Fruit fly (Drosophila melanogaster) whole organism, embryonic: ENCODE measurements around the gene CG5435.
A peak's percentile ranks its signal among the peaks of the same experiment; 100 is the strongest.

Experiments used
- Aef1 ChIP-seq: fragments of 200-800 bp; sonication (Bioruptor generic); IDR thresholded peaks from 3 replicates; pipeline ENCODE4 v1.3.6; 2022; ENCODE audit warnings: missing biosample characterization, missing genetic modification characterization
- B-H2 ChIP-seq: fragments of 200-800 bp; sonication (Bioruptor generic); optimal IDR thresholded peaks from 2 replicates; lab custom pipeline; 2018; ENCODE audit warnings: missing biosample characterization, mild to moderate bottlenecking, missing genetic modification characterization
- Bgb ChIP-seq: fragments of 200-800 bp; sonication (Bioruptor generic); IDR thresholded peaks from 2 replicates; pipeline ENCODE4 v1.3.6; 2022; ENCODE audit warnings: missing biosample characterization, missing genetic modification characterization; ENCODE audit not compliant: partially characterized antibody
- CG10147 ChIP-seq: fragments of 200-800 bp; sonication (Bioruptor generic); optimal IDR thresholded peaks from 2 replicates; lab custom pipeline; 2019; ENCODE audit warnings: missing biosample characterization, mild to moderate bottlenecking, missing genetic modification characterization, moderate library complexity
- CG10274 ChIP-seq: fragments of 200-800 bp; sonication (Bioruptor generic); optimal IDR thresholded peaks from 3 replicates; lab custom pipeline; 2017; ENCODE audit warnings: missing biosample characterization, mild to moderate bottlenecking, missing genetic modification characterization
- CG10543 ChIP-seq: fragments of 200-800 bp; sonication (Bioruptor generic); optimal IDR thresholded peaks from 3 replicates; lab custom pipeline; 2017; ENCODE audit warnings: missing biosample characterization, mild to moderate bottlenecking, missing genetic modification characterization, moderate library complexity
- CG12769 ChIP-seq: fragments of 200-800 bp; sonication (Bioruptor generic); optimal IDR thresholded peaks from 2 replicates; lab custom pipeline; 2019; ENCODE audit warnings: missing biosample characterization, mild to moderate bottlenecking, missing genetic modification characterization, moderate library complexity
- CG14860 ChIP-seq: fragments of 200-800 bp; sonication (Bioruptor generic); IDR thresholded peaks from 3 replicates; pipeline ENCODE4 v1.3.6; 2022; ENCODE audit warnings: missing biosample characterization, missing genetic modification characterization; ENCODE audit not compliant: partially characterized antibody
- CG1529 ChIP-seq: fragments of 200-800 bp; sonication (Bioruptor generic); optimal IDR thresholded peaks from 3 replicates; lab custom pipeline; 2018; ENCODE audit warnings: missing biosample characterization, missing genetic modification characterization
- CG17361 ChIP-seq: fragments of 200-800 bp; sonication (Bioruptor generic); IDR thresholded peaks from 3 replicates; pipeline ENCODE4 v1.3.6; 2022; ENCODE audit warnings: missing biosample characterization, missing genetic modification characterization
- CG18599 ChIP-seq: fragments of 200-800 bp; sonication (Bioruptor generic); optimal IDR thresholded peaks from 3 replicates; lab custom pipeline; 2017; ENCODE audit warnings: missing biosample characterization, missing genetic modification characterization, mild to moderate bottlenecking, moderate library complexity, missing genetic modification reagents
- CG31441 ChIP-seq: fragments of 200-800 bp; sonication (Bioruptor generic); IDR thresholded peaks from 2 replicates; pipeline ENCODE4 v1.3.6; 2022; ENCODE audit warnings: missing biosample characterization, missing genetic modification characterization
- CG34376 ChIP-seq: fragments of 200-800 bp; sonication (Bioruptor generic); optimal IDR thresholded peaks from 2 replicates; lab custom pipeline; 2018; ENCODE audit warnings: missing biosample characterization, mild to moderate bottlenecking, missing genetic modification characterization
- CG3995 ChIP-seq: fragments of 200-800 bp; sonication (Bioruptor generic); optimal IDR thresholded peaks from 3 replicates; lab custom pipeline; 2016; ENCODE audit warnings: missing biosample characterization, missing genetic modification characterization
- CG42726 ChIP-seq: fragments of 200-800 bp; sonication (Bioruptor generic); IDR thresholded peaks from 2 replicates; pipeline ENCODE4 v1.3.6; 2022; ENCODE audit warnings: missing biosample characterization, missing genetic modification characterization; ENCODE audit not compliant: partially characterized antibody
- CG4328 ChIP-seq: fragments of 200-800 bp; sonication (Bioruptor generic); optimal IDR thresholded peaks from 3 replicates; lab custom pipeline; 2017; ENCODE audit warnings: missing biosample characterization, missing genetic modification reagents, missing genetic modification characterization
- CG4617 ChIP-seq: fragments of 200-800 bp; sonication (Bioruptor generic); optimal IDR thresholded peaks from 3 replicates; lab custom pipeline; 2016; ENCODE audit warnings: missing biosample characterization, missing genetic modification characterization, borderline replicate concordance
- CG4730 ChIP-seq: fragments of 200-800 bp; sonication (Bioruptor generic); IDR thresholded peaks from 2 replicates; pipeline ENCODE4 v1.3.6; 2022; ENCODE audit warnings: missing biosample characterization, missing genetic modification characterization
- CG5180 ChIP-seq: fragments of 200-800 bp; sonication (Bioruptor generic); optimal IDR thresholded peaks from 3 replicates; lab custom pipeline; 2017; ENCODE audit warnings: missing biosample characterization, missing genetic modification characterization, mild to moderate bottlenecking, moderate library complexity, missing genetic modification reagents
- CG8359 ChIP-seq: fragments of 200-800 bp; sonication (Bioruptor generic); optimal IDR thresholded peaks from 2 replicates; lab custom pipeline; 2017; ENCODE audit warnings: missing biosample characterization, mild to moderate bottlenecking, missing genetic modification characterization, borderline replicate concordance
- CG8765 ChIP-seq: fragments of 200-800 bp; sonication (Bioruptor generic); IDR thresholded peaks from 2 replicates; pipeline ENCODE4 v1.3.6; 2022; ENCODE audit warnings: missing biosample characterization, missing genetic modification characterization
- CG8924 ChIP-seq: fragments of 200-800 bp; optimal IDR thresholded peaks from 3 replicates; lab custom pipeline; 2019; ENCODE audit warnings: missing biosample characterization, mild to moderate bottlenecking, missing genetic modification characterization, moderate library complexity
- CG8944 ChIP-seq: fragments of 200-800 bp; sonication (Bioruptor generic); optimal IDR thresholded peaks from 3 replicates; lab custom pipeline; 2016; ENCODE audit warnings: missing biosample characterization, missing genetic modification characterization
- CG9215 ChIP-seq: fragments of 200-800 bp; sonication (Bioruptor generic); IDR thresholded peaks from 2 replicates; pipeline ENCODE4 v1.3.6; 2022; ENCODE audit warnings: missing biosample characterization, missing genetic modification characterization
- CTCF ChIP-seq: fragments of 200-800 bp; sonication (Bioruptor generic); optimal IDR thresholded peaks from 2 replicates; lab custom pipeline; 2017; ENCODE audit warnings: missing biosample characterization, mild to moderate bottlenecking, missing genetic modification characterization, moderate library complexity
- Dip2 ChIP-seq: fragments of 200-800 bp; sonication (Bioruptor generic); IDR thresholded peaks from 2 replicates; pipeline ENCODE4 v1.3.6; 2022; ENCODE audit warnings: missing biosample characterization, missing genetic modification characterization
- Elba2 ChIP-seq: fragments of 200-800 bp; sonication (Bioruptor generic); optimal IDR thresholded peaks from 3 replicates; lab custom pipeline; 2016; ENCODE audit warnings: missing biosample characterization, missing genetic modification characterization
- Hmr ChIP-seq: fragments of 200-800 bp; sonication (Bioruptor generic); optimal IDR thresholded peaks from 3 replicates; lab custom pipeline; 2017; ENCODE audit warnings: mild to moderate bottlenecking, missing biosample characterization, missing genetic modification reagents, missing genetic modification characterization
- Hmx ChIP-seq: fragments of 200-800 bp; sonication (Bioruptor generic); optimal IDR thresholded peaks from 2 replicates; lab custom pipeline; 2016; ENCODE audit warnings: missing biosample characterization, missing genetic modification characterization
- Jarid2 ChIP-seq: fragments of 200-800 bp; sonication (Bioruptor generic); optimal IDR thresholded peaks from 3 replicates; lab custom pipeline; 2017; ENCODE audit warnings: mild to moderate bottlenecking, missing biosample characterization, missing genetic modification reagents, missing genetic modification characterization
- Kr ChIP-seq: fragments of 200-800 bp; sonication (Bioruptor generic); optimal IDR thresholded peaks from 2 replicates; lab custom pipeline; 2017; ENCODE audit warnings: missing biosample characterization, mild to moderate bottlenecking, missing genetic modification characterization
- Lim3 ChIP-seq: fragments of 200-800 bp; sonication (Bioruptor generic); IDR thresholded peaks from 2 replicates; pipeline ENCODE4 v1.3.6; 2022; ENCODE audit warnings: missing biosample characterization, missing genetic modification characterization
- Lpt ChIP-seq: fragments of >200 bp; optimal IDR thresholded peaks from 2 replicates; lab custom pipeline; 2018; ENCODE audit warnings: missing biosample characterization, missing genetic modification characterization
- Optix ChIP-seq: fragments of 200-800 bp; sonication (Bioruptor generic); IDR thresholded peaks from 3 replicates; pipeline ENCODE4 v1.3.6; 2022; ENCODE audit warnings: missing biosample characterization, missing genetic modification characterization
- Rfx ChIP-seq: fragments of 200-800 bp; sonication (Bioruptor generic); IDR thresholded peaks from 2 replicates; pipeline ENCODE4 v1.3.6; 2022; ENCODE audit warnings: missing biosample characterization, missing genetic modification characterization
- Side ChIP-seq: fragments of 200-800 bp; sonication (Bioruptor generic); optimal IDR thresholded peaks from 2 replicates; lab custom pipeline; 2016; ENCODE audit warnings: missing biosample characterization, missing genetic modification characterization
- Usf ChIP-seq: fragments of 200-800 bp; sonication (Bioruptor generic); optimal IDR thresholded peaks from 2 replicates; lab custom pipeline; 2017; ENCODE audit warnings: missing genotype, missing biosample characterization, missing genetic modification characterization
- danr ChIP-seq: fragments of 200-800 bp; sonication (Bioruptor generic); IDR thresholded peaks from 2 replicates; pipeline ENCODE4 v1.3.6; 2022; ENCODE audit warnings: missing biosample characterization, missing genetic modification characterization
- dm ChIP-seq: fragments of 200-800 bp; sonication (Bioruptor generic); optimal IDR thresholded peaks from 3 replicates; lab custom pipeline; 2016; ENCODE audit warnings: missing biosample characterization, missing genetic modification characterization
- dmrt11E ChIP-seq: fragments of 200-800 bp; sonication (Bioruptor generic); optimal IDR thresholded peaks from 3 replicates; lab custom pipeline; 2018; ENCODE audit warnings: missing biosample characterization, mild to moderate bottlenecking, missing genetic modification characterization, moderate library complexity
- ems ChIP-seq: fragments of 200-800 bp; sonication (Bioruptor generic); optimal IDR thresholded peaks from 3 replicates; lab custom pipeline; 2016; ENCODE audit warnings: missing biosample characterization, missing genetic modification characterization
- esg ChIP-seq: fragments of 200-800 bp; sonication (Bioruptor generic); conservative IDR thresholded peaks from 2 replicates; pipeline ENCODE4 v1.3.6; 2022; ENCODE audit warnings: missing biosample characterization, missing genetic modification characterization
- h ChIP-seq: fragments of >200 bp; optimal IDR thresholded peaks from 2 replicates; lab custom pipeline; 2017
- ken ChIP-seq: fragments of 200-800 bp; sonication (Bioruptor generic); IDR thresholded peaks from 3 replicates; pipeline ENCODE4 v1.3.6; 2022; ENCODE audit warnings: missing biosample characterization, missing genetic modification characterization
- psq ChIP-seq: fragments of 200-800 bp; sonication (Bioruptor generic); optimal IDR thresholded peaks from 2 replicates; lab custom pipeline; 2017; ENCODE audit warnings: missing biosample characterization, missing genetic modification characterization
- seq ChIP-seq: fragments of 200-800 bp; sonication (Bioruptor generic); IDR thresholded peaks from 2 replicates; pipeline ENCODE4 v1.3.6; 2022; ENCODE audit warnings: missing biosample characterization, missing genetic modification characterization
- sqz ChIP-seq: fragments of 200-800 bp; sonication (Bioruptor generic); optimal IDR thresholded peaks from 3 replicates; lab custom pipeline; 2018; ENCODE audit warnings: missing biosample characterization, mild to moderate bottlenecking, missing genetic modification characterization
- tap ChIP-seq: fragments of 200-800 bp; optimal IDR thresholded peaks from 3 replicates; lab custom pipeline; 2019; ENCODE audit warnings: missing biosample characterization, mild to moderate bottlenecking, missing genetic modification characterization, moderate library complexity
- twi ChIP-seq: fragments of 200-800 bp; optimal IDR thresholded peaks from 2 replicates; lab custom pipeline; 2019; ENCODE audit warnings: missing biosample characterization, mild to moderate bottlenecking, missing genetic modification characterization, moderate library complexity
- tx ChIP-seq: fragments of 200-800 bp; sonication (Bioruptor generic); optimal IDR thresholded peaks from 2 replicates; lab custom pipeline; 2016; ENCODE audit warnings: missing biosample characterization, missing genetic modification characterization
- usp ChIP-seq: fragments of >200 bp; optimal IDR thresholded peaks from 2 replicates; lab custom pipeline; 2017; ENCODE audit warnings: missing biosample characterization, missing genetic modification characterization

Gene CG5435

dm6 chr2L:12435976-12436771 lies 5.5 kb upstream of the CG5435 start (continued):
- TF ChIP-seq CG4730 (GFP tag; lab: Robert Waterston, UW), result no peak
- peak; percentile 15 for TF ChIP-seq CG18599 (GFP tag; lab: Kevin White, UChicago)
- TF ChIP-seq usp, result no peak
- TF ChIP-seq CG31441, result peak; percentile 65; the same call in 1 of the 2 replicates
- TF ChIP-seq h, result no peak
- TF ChIP-seq CG1529 (GFP tag; lab: Kevin White, UChicago), result no peak
- TF ChIP-seq CG34376, result no peak
- peak; percentile 11 for TF ChIP-seq dm
- no peak for TF ChIP-seq CG42726 (GFP tag; lab: Robert Waterston, UW)
- no peak for TF ChIP-seq CG14860 (GFP tag; lab: Robert Waterston, UW)
- no peak for TF ChIP-seq CG10543 (GFP tag; lab: Kevin White, UChicago)
- no peak for TF ChIP-seq tap (tag; lab: Kevin White, UChicago)
- no peak for TF ChIP-seq CG9215 (GFP tag; lab: Robert Waterston, UW)
- TF ChIP-seq Aef1 (GFP tag; lab: Robert Waterston, UW), result no peak
- no peak for TF ChIP-seq CG4328 (GFP tag; lab: Kevin White, UChicago)
- no peak for TF ChIP-seq CTCF
- TF ChIP-seq twi (tag; lab: Kevin White, UChicago), result no peak
- TF ChIP-seq Side (GFP tag; lab: Kevin White, UChicago), result no peak
- no peak for TF ChIP-seq CG8359 (GFP tag; lab: Kevin White, UChicago)
- TF ChIP-seq Jarid2 (GFP tag; lab: Kevin White, UChicago), result no peak
- no peak for TF ChIP-seq sqz
- no peak for TF ChIP-seq CG8765 (GFP tag; lab: Robert Waterston, UW)
- TF ChIP-seq Kr (GFP tag; lab: Kevin White, UChicago), result no peak
- no peak for TF ChIP-seq tx (GFP tag; lab: Kevin White, UChicago)
- no peak; the same call in 1 of the 2 replicates for TF ChIP-seq seq (GFP tag; lab: Robert Waterston, UW)
- no peak for TF ChIP-seq Lim3 (GFP tag; lab: Robert Waterston, UW)
- no peak for TF ChIP-seq CG5180
- no peak for TF ChIP-seq Optix (GFP tag; lab: Robert Waterston, UW)
- TF ChIP-seq Hmx (GFP tag; lab: Kevin White, UChicago), result no peak
- no peak for TF ChIP-seq dmrt11E (tag; lab: Kevin White, UChicago)
- no peak for TF ChIP-seq CG4617 (GFP tag; lab: Kevin White, UChicago)
- TF ChIP-seq Lpt (GFP tag; lab: Kevin White, UChicago), result no peak
- no peak for TF ChIP-seq Dip2 (GFP tag; lab: Robert Waterston, UW)
- no peak for TF ChIP-seq CG8944 (GFP tag; lab: Kevin White, UChicago)
- TF ChIP-seq psq (GFP tag; lab: Kevin White, UChicago), result peak; percentile 99
- no peak for TF ChIP-seq danr
- no peak for TF ChIP-seq CG8924
- no peak for TF ChIP-seq CG10274
- TF ChIP-seq Bgb (GFP tag; lab: Robert Waterston, UW), result 0 out of 2 replicates have a peak, but pooled peaks have one; percentile 38
- TF ChIP-seq CG17361 (GFP tag; lab: Robert Waterston, UW), result no peak
- TF ChIP-seq esg, result no peak
- no peak for TF ChIP-seq B-H2 (GFP tag; lab: Kevin White, UChicago)
- TF ChIP-seq Elba2 (GFP tag; lab: Kevin White, UChicago), result no peak
- no peak for TF ChIP-seq ems (GFP tag; lab: Kevin White, UChicago)
- peak; percentile 98 for TF ChIP-seq CG3995
- TF ChIP-seq Hmr (GFP tag; lab: Kevin White, UChicago), result peak; percentile 36
- TF ChIP-seq CG10147, result no peak
- peak; percentile 33; the same call in 1 of the 2 replicates for TF ChIP-seq Rfx (GFP tag; lab: Robert Waterston, UW)
- no peak for TF ChIP-seq Usf (GFP tag; lab: Kevin White, UChicago)
- peak; percentile 84 for TF ChIP-seq CG12769 (tag; lab: Kevin White, UChicago)
- TF ChIP-seq ken (GFP tag; lab: Robert Waterston, UW), result no peak
